Worm (Caenorhabditis elegans): ENCODE data around the gene F43H9.4.

DNA sequence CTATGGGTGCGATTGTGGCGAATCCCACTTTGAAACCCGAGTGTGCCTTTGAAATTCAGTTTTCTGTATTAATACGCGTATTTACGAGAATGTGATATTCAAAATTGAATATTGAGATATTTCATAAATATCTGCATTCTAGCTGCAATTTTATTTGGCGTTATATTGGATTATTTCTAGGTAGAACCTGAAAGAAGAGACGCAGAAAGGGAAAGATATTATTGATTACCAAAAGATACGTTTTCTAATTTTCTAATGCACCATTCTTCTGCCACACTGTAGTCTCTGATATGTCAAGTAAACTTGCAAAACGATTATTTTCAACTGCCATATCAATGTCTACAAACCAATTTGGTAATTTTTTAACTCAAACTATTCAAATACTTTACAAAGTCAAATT, 4.5 kb upstream of the F43H9.4 start, which contains the start of gene ech-3:
- TF ChIP-seq ztf-11 (tag; optimal IDR thresholded peaks at IDR 0.05), result no peak
- TF ChIP-seq nhr-12 (tag; optimal IDR thresholded peaks at IDR 0.05), result no peak
- TF ChIP-seq nhr-28 (tag; optimal IDR thresholded peaks at IDR 0.05), result no peak
- TF ChIP-seq unc-62 (GFP tag; optimal IDR thresholded peaks at IDR 0.05), result no peak
- TF ChIP-seq elt-3 (tag; optimal IDR thresholded peaks at IDR 0.05), result no peak
- no peak for TF ChIP-seq sptf-1 (tag; optimal IDR thresholded peaks at IDR 0.05)
